Fruit fly (Drosophila melanogaster) whole organism, embryonic: ENCODE results near the gene QIL1.

Source experiments
- Blimp-1 ChIP-seq: fragments of 200-800 bp; sonication (Bioruptor generic); optimal IDR thresholded peaks from 3 replicates; lab custom pipeline; 2018; ENCODE audit warnings: missing biosample characterization, missing genetic modification characterization, mild to moderate bottlenecking, moderate library complexity, missing genetic modification reagents
- Bteb2 ChIP-seq: fragments of 200-800 bp; sonication (Bioruptor generic); optimal IDR thresholded peaks from 2 replicates; lab custom pipeline; 2016; ENCODE audit warnings: missing biosample characterization, missing genetic modification characterization
- C15 ChIP-seq: fragments of 200-800 bp; sonication (Bioruptor generic); IDR thresholded peaks from 3 replicates; pipeline ENCODE4 v1.3.6; 2022; ENCODE audit warnings: missing biosample characterization, missing genetic modification characterization
- CG10462 ChIP-seq: fragments of 200-800 bp; sonication (Bioruptor generic); optimal IDR thresholded peaks from 2 replicates; lab custom pipeline; 2016; ENCODE audit warnings: missing biosample characterization, missing genetic modification characterization
- CG10543 ChIP-seq: fragments of 200-800 bp; sonication (Bioruptor generic); optimal IDR thresholded peaks from 3 replicates; lab custom pipeline; 2017; ENCODE audit warnings: missing biosample characterization, mild to moderate bottlenecking, missing genetic modification characterization, moderate library complexity
- CG11696 ChIP-seq: fragments of 200-800 bp; sonication (Bioruptor generic); IDR thresholded peaks from 2 replicates; pipeline ENCODE4 v1.3.6; 2022; ENCODE audit warnings: missing biosample characterization, missing genetic modification characterization
- CG12155 ChIP-seq: fragments of 200-800 bp; sonication (Bioruptor generic); optimal IDR thresholded peaks from 3 replicates; lab custom pipeline; 2016; ENCODE audit warnings: missing biosample characterization, missing genetic modification characterization
- CG12744 ChIP-seq: fragments of 200-800 bp; sonication (Bioruptor generic); optimal IDR thresholded peaks from 2 replicates; lab custom pipeline; 2016; ENCODE audit warnings: missing biosample characterization, missing genetic modification characterization
- CG13624 ChIP-seq: fragments of 200-800 bp; sonication (Bioruptor generic); optimal IDR thresholded peaks from 2 replicates; lab custom pipeline; 2016; ENCODE audit warnings: missing biosample characterization, missing genetic modification characterization
- CG17328 ChIP-seq: fragments of 200-800 bp; sonication (Bioruptor generic); IDR thresholded peaks from 2 replicates; pipeline ENCODE4 v1.3.6; 2022; ENCODE audit warnings: missing biosample characterization, missing genetic modification characterization
- CG17568 ChIP-seq: fragments of 200-800 bp; sonication (Bioruptor generic); optimal IDR thresholded peaks from 2 replicates; lab custom pipeline; 2018; ENCODE audit warnings: missing biosample characterization, mild to moderate bottlenecking, missing genetic modification characterization, moderate library complexity
- CG17829 ChIP-seq: fragments of 200-800 bp; optimal IDR thresholded peaks from 2 replicates; lab custom pipeline; 2019; ENCODE audit warnings: missing biosample characterization, mild to moderate bottlenecking, missing genetic modification characterization, moderate library complexity
- CG18619 ChIP-seq: fragments of 200-800 bp; sonication (Bioruptor generic); optimal IDR thresholded peaks from 3 replicates; lab custom pipeline; 2017; ENCODE audit warnings: missing biosample characterization, mild to moderate bottlenecking, missing genetic modification characterization
- CG2712 ChIP-seq: fragments of 200-800 bp; optimal IDR thresholded peaks from 3 replicates; lab custom pipeline; 2019; ENCODE audit warnings: missing biosample characterization, mild to moderate bottlenecking, missing genetic modification characterization, moderate library complexity
- CG9797 ChIP-seq: fragments of 200-800 bp; sonication (Bioruptor generic); optimal IDR thresholded peaks from 3 replicates; lab custom pipeline; 2018; ENCODE audit warnings: missing biosample characterization, mild to moderate bottlenecking, missing genetic modification characterization
- CG9932 ChIP-seq: fragments of 200-800 bp; sonication (Bioruptor generic); IDR thresholded peaks from 2 replicates; pipeline ENCODE4 v1.3.6; 2022; ENCODE audit warnings: missing biosample characterization, missing genetic modification characterization
- CTCF ChIP-seq: fragments of 200-800 bp; sonication (Bioruptor generic); optimal IDR thresholded peaks from 2 replicates; lab custom pipeline; 2017; ENCODE audit warnings: missing biosample characterization, mild to moderate bottlenecking, missing genetic modification characterization, moderate library complexity
- CkIIα-i1 ChIP-seq: fragments of 200-800 bp; sonication (Bioruptor generic); IDR thresholded peaks from 2 replicates; pipeline ENCODE4 v1.3.6; 2022; ENCODE audit warnings: missing biosample characterization, missing genetic modification characterization
- Max ChIP-seq: fragments of 200-800 bp; sonication (Bioruptor generic); optimal IDR thresholded peaks from 2 replicates; lab custom pipeline; 2016; ENCODE audit warnings: missing biosample characterization, mild to moderate bottlenecking, missing genetic modification characterization
- Side ChIP-seq: fragments of 200-800 bp; sonication (Bioruptor generic); optimal IDR thresholded peaks from 2 replicates; lab custom pipeline; 2016; ENCODE audit warnings: missing biosample characterization, missing genetic modification characterization
- Sox102F ChIP-seq: fragments of 200-800 bp; sonication (Bioruptor generic); optimal IDR thresholded peaks from 2 replicates; lab custom pipeline; 2018; ENCODE audit warnings: missing biosample characterization, mild to moderate bottlenecking, missing genetic modification characterization, moderate library complexity
- Taf1 ChIP-seq: fragments of 200-800 bp; sonication (Bioruptor generic); IDR thresholded peaks from 2 replicates; pipeline ENCODE4 v1.3.6; 2022; ENCODE audit warnings: missing biosample characterization, missing genetic modification characterization
- ap ChIP-seq: fragments of 200-800 bp; sonication (Bioruptor generic); IDR thresholded peaks from 2 replicates; pipeline ENCODE4 v1.3.6; 2022; ENCODE audit warnings: missing biosample characterization, missing genetic modification characterization
- cg ChIP-seq: fragments of 200-800 bp; sonication (Bioruptor generic); optimal IDR thresholded peaks from 3 replicates; lab custom pipeline; 2019; ENCODE audit warnings: missing biosample characterization, mild to moderate bottlenecking, missing genetic modification characterization, moderate library complexity
- chinmo ChIP-seq: fragments of 200-800 bp; sonication (Bioruptor generic); IDR thresholded peaks from 4 replicates; pipeline ENCODE4 v1.3.6; 2022; ENCODE audit warnings: missing biosample characterization, missing genetic modification characterization; ENCODE audit not compliant: partially characterized antibody
- corto ChIP-seq: fragments of 200-800 bp; sonication (Bioruptor generic); optimal IDR thresholded peaks from 2 replicates; lab custom pipeline; 2016; ENCODE audit warnings: missing biosample characterization, mild to moderate bottlenecking, missing genetic modification characterization, moderate library complexity
- dmrt99B ChIP-seq: fragments of 200-800 bp; sonication (Bioruptor generic); optimal IDR thresholded peaks from 2 replicates; lab custom pipeline; 2018; ENCODE audit warnings: missing biosample characterization, mild to moderate bottlenecking, missing genetic modification characterization, moderate library complexity
- fu2 ChIP-seq: fragments of 200-800 bp; sonication (Bioruptor generic); optimal IDR thresholded peaks from 2 replicates; lab custom pipeline; 2016; ENCODE audit warnings: missing biosample characterization, missing genetic modification characterization
- grau ChIP-seq: fragments of 200-800 bp; optimal IDR thresholded peaks from 3 replicates; lab custom pipeline; 2019; ENCODE audit warnings: missing biosample characterization, mild to moderate bottlenecking, missing genetic modification characterization, moderate library complexity
- insv ChIP-seq, 2 experiments: fragments of 200-800 bp; sonication (Bioruptor generic); optimal IDR thresholded peaks; 3 replicates each; lab custom pipeline; 2016 to 2018; ENCODE audit warnings: missing biosample characterization in 2 of 2, missing genetic modification characterization in 2 of 2
- lbe ChIP-seq: fragments of 200-800 bp; sonication (Bioruptor generic); optimal IDR thresholded peaks from 2 replicates; lab custom pipeline; 2016; ENCODE audit warnings: missing biosample characterization, mild to moderate bottlenecking, missing genetic modification characterization
- lola ChIP-seq, 3 experiments: fragments of >200 bp in 2 of 3; fragments of 200-800 bp in 1 of 3; sonication (Bioruptor generic) in 1 of 3; optimal IDR thresholded peaks; 2 replicates each; lab custom pipeline; 2017 to 2019; ENCODE audit warnings: missing biosample characterization in 3 of 3, missing genetic modification characterization in 3 of 3, mild to moderate bottlenecking in 1 of 3, moderate library complexity in 1 of 3
- org-1 ChIP-seq: fragments of 200-800 bp; sonication (Bioruptor generic); optimal IDR thresholded peaks from 2 replicates; lab custom pipeline; 2017; ENCODE audit warnings: missing biosample characterization, missing genetic modification characterization
- phol ChIP-seq: fragments of 200-800 bp; sonication (Bioruptor generic); optimal IDR thresholded peaks from 3 replicates; lab custom pipeline; 2018; ENCODE audit warnings: missing biosample characterization, mild to moderate bottlenecking, missing genetic modification characterization, moderate library complexity
- row ChIP-seq: fragments of 200-800 bp; sonication (Bioruptor generic); IDR thresholded peaks from 3 replicates; pipeline ENCODE4 v1.3.6; 2022; ENCODE audit warnings: missing biosample characterization, missing genetic modification characterization
- slbo ChIP-seq: fragments of 200-800 bp; sonication (Bioruptor generic); IDR thresholded peaks from 2 replicates; pipeline ENCODE4 v1.3.6; 2022; ENCODE audit warnings: missing biosample characterization, missing genetic modification characterization
- tio ChIP-seq: fragments of 200-800 bp; sonication (Bioruptor generic); optimal IDR thresholded peaks from 2 replicates; lab custom pipeline; 2017; ENCODE audit warnings: missing biosample characterization, missing genetic modification characterization, inconsistent platforms
- toy ChIP-seq: fragments of 200-800 bp; sonication (Bioruptor generic); IDR thresholded peaks from 2 replicates; pipeline ENCODE4 v1.3.6; 2022; ENCODE audit warnings: missing biosample characterization, missing genetic modification characterization
- usp ChIP-seq: fragments of >200 bp; optimal IDR thresholded peaks from 2 replicates; lab custom pipeline; 2017; ENCODE audit warnings: missing biosample characterization, missing genetic modification characterization

Gene QIL1

dm6 chr3L:17506005-17506760, 40.4 kb downstream of the QIL1 start (continued):
- TF ChIP-seq CG9932 (0 out of 2 replicates have a peak, but pooled peaks have one; percentile 5), org-1 (no peak), dmrt99B (no peak), Taf1 (no peak), CTCF (GFP tag; lab: Kevin White, UChicago) (no peak), slbo (peak; percentile 25; the same call in 1 of the 2 replicates), Sox102F (GFP tag; lab: Kevin White, UChicago) (peak; percentile 33), lola (GFP tag; optimal IDR thresholded peaks at IDR 0.05; lab: Kevin White, UChicago) (no peak), tio (peak; percentile 23), C15 (GFP tag; lab: Robert Waterston, UW) (no peak), corto (GFP tag; lab: Kevin White, UChicago) (peak; percentile 42), CG2712 (tag; lab: Kevin White, UChicago) (peak; percentile 17), Blimp-1 (peak; percentile 12), fu2 (no peak), phol (tag; lab: Kevin White, UChicago) (peak; percentile 22), CG17328 (0 out of 2 replicates have a peak, but pooled peaks have one; percentile 23), usp (GFP tag; lab: Kevin White, UChicago) (no peak), CG9797 (GFP tag; lab: Kevin White, UChicago) (no peak), CG17568 (GFP tag; lab: Kevin White, UChicago) (no peak), CG17829 (tag; lab: Kevin White, UChicago) (peak; percentile 1), toy (GFP tag; lab: Robert Waterston, UW) (no peak), Side (GFP tag; lab: Kevin White, UChicago) (no peak), CG13624 (GFP tag; lab: Kevin White, UChicago) (no peak), row (GFP tag; lab: Robert Waterston, UW) (peak; percentile 21; the same call in 1 of the 3 replicates), CG12155 (GFP tag; lab: Kevin White, UChicago) (no peak), chinmo (0 out of 4 replicates have a peak, but pooled peaks have one; percentile 21), CkIIα-i1 (GFP tag; lab: Robert Waterston, UW) (no peak), grau (peak; percentile 14), CG18619 (GFP tag; lab: Kevin White, UChicago) (no peak), Max (GFP tag; lab: Kevin White, UChicago) (no peak), CG10462 (GFP tag; lab: Kevin White, UChicago) (no peak), insv (GFP tag; optimal IDR thresholded peaks at IDR 0.05; lab: Kevin White, UChicago) (peak in 1 of 2 experiments; percentile 15), lbe (GFP tag; lab: Kevin White, UChicago) (peak; percentile 21), ap (GFP tag; lab: Robert Waterston, UW) (no peak)

- TF ChIP-seq CG11696 (GFP tag; lab: Robert Waterston, UW): peak; percentile 68
- TF ChIP-seq CG10543 (GFP tag; lab: Kevin White, UChicago): no peak
- TF ChIP-seq CG12744 (GFP tag; lab: Kevin White, UChicago): no peak
- TF ChIP-seq cg (GFP tag; lab: Kevin White, UChicago): peak; percentile 22
- TF ChIP-seq Bteb2 (GFP tag; lab: Kevin White, UChicago): no peak
Measured at dm6 chr3L:17506830-17507229, 41.1 kb downstream of the QIL1 start.
